Worm (Caenorhabditis elegans): ENCODE data around the gene lron-12.

DNA sequence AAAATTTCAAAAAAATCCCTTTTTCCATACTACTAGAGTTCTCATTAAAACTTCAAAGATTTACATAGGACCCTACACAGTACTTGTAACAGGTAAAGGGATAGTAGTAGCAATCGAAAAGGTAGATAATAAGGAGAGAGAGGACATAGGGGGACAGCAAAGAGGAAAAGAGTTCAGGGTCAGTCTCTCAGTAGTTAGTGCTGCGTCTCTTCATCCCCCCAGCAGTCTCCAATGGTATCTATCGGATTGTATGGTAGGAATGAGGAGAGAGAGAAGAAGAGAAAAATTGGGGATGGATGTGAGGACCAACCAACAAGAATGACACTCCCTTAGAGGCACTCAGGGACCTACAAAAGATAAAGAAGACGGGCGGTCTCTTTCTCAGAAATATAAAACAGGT is 21.2 kb upstream of the lron-12 start:
- TF ChIP-seq ztf-22 (GFP tag; optimal IDR thresholded peaks at IDR 0.05) (no peak), F49E8.2 (tag; optimal IDR thresholded peaks at IDR 0.05; ENCODE audit: insufficient read depth) (no peak), mel-28 (tag; optimal IDR thresholded peaks at IDR 0.05; ENCODE audit: borderline replicate concordance) (no peak), F55B11.4 (tag; optimal IDR thresholded peaks at IDR 0.05; ENCODE audit: borderline replicate concordance, insufficient read depth) (no peak), sdz-38 (tag; optimal IDR thresholded peaks at IDR 0.05) (no peak), aptf-3 (GFP tag; IDR thresholded peaks at IDR 0.05) (no peak), lag-1 (GFP tag; IDR thresholded peaks at IDR 0.05) (no peak)

Data from whole organism, young adult.